Worm (Caenorhabditis elegans): ENCODE data around the gene asp-13.

DNA sequence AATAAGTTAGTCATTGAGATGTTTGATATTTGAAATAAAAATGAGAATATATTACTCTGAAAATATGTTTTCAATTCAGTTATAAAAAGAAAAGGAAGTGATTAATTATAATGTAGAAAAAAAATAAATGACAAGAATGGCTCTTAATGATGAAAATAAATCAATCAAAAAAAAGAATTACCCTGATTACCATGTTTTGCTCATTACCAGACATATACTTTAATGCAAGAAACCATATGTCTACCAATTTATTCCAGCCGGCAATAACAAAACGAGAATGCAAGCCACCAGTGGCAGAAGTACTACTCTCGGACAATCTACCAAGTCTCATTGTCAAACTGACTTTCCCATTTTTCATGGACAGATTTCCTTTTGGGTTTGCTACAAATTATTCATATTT, 40.8 kb upstream of the asp-13 start:
- TF ChIP-seq him-1 (tag; optimal IDR thresholded peaks at IDR 0.05), result no peak
- no peak for TF ChIP-seq W03F9.2 (tag; optimal IDR thresholded peaks at IDR 0.05)
- TF ChIP-seq dao-5 (tag; optimal IDR thresholded peaks at IDR 0.05), result no peak
